Fruit fly (Drosophila melanogaster) whole organism, prepupa: ENCODE data around the gene CG1138.

Source experiments
- CG10631 ChIP-seq: fragments of 200-800 bp; sonication (Bioruptor generic); optimal IDR thresholded peaks from 2 replicates; lab custom pipeline; 2016; ENCODE audit warnings: missing biosample characterization, missing genetic modification characterization
- CG1621 ChIP-seq: fragments of 200-800 bp; sonication (Bioruptor generic); optimal IDR thresholded peaks from 3 replicates; lab custom pipeline; 2018; ENCODE audit warnings: missing biosample characterization, mild to moderate bottlenecking, missing genetic modification characterization
- CG3032 ChIP-seq: fragments of 200-800 bp; optimal IDR thresholded peaks from 2 replicates; lab custom pipeline; 2019; ENCODE audit warnings: missing biosample characterization, mild to moderate bottlenecking, missing genetic modification characterization, moderate library complexity
- CG6854 ChIP-seq: fragments of 200-800 bp; sonication (Bioruptor generic); optimal IDR thresholded peaks from 2 replicates; lab custom pipeline; 2017; ENCODE audit warnings: missing biosample characterization, mild to moderate bottlenecking, missing genetic modification characterization
- Ets96B ChIP-seq: fragments of 200-800 bp; optimal IDR thresholded peaks from 2 replicates; lab custom pipeline; 2019; ENCODE audit warnings: missing biosample characterization, mild to moderate bottlenecking, missing genetic modification characterization, moderate library complexity
- Hr39 ChIP-seq: fragments of 200-800 bp; sonication (Bioruptor generic); optimal IDR thresholded peaks from 2 replicates; lab custom pipeline; 2016; ENCODE audit warnings: missing biosample characterization, missing genetic modification characterization
- Sox14 ChIP-seq: fragments of 200-800 bp; sonication (Bioruptor generic); optimal IDR thresholded peaks from 3 replicates; lab custom pipeline; 2016; ENCODE audit warnings: missing biosample characterization, missing genetic modification characterization
- esn ChIP-seq: fragments of 200-800 bp; sonication (Bioruptor generic); optimal IDR thresholded peaks from 2 replicates; lab custom pipeline; 2016; ENCODE audit warnings: missing biosample characterization, mild to moderate bottlenecking, missing genetic modification characterization, moderate library complexity

dm6 chr3R:6627800-6628199, 30.0 kb upstream of the CG1138 start, which contains the start of gene sowi:
- TF ChIP-seq CG6854, result no peak
- no peak for TF ChIP-seq Ets96B (tag; lab: Kevin White, UChicago)
- no peak for TF ChIP-seq esn
- no peak for TF ChIP-seq Sox14 (GFP tag; lab: Kevin White, UChicago)
- no peak for TF ChIP-seq CG10631 (GFP tag; lab: Kevin White, UChicago)
- TF ChIP-seq Hr39 (GFP tag; lab: Kevin White, UChicago), result no peak
- TF ChIP-seq CG1621 (tag; lab: Kevin White, UChicago), result no peak
- no peak for TF ChIP-seq CG3032 (tag; lab: Kevin White, UChicago)
